5 worm cellular contexts compared by ENCODE assay signal in genomic region chrV:1855087-1855486, ce11.
TF ChIP-seq lines count a peak whose summit lies in the region.

No protein-coding gene starts in this region.

TF ChIP-seq in whole organism, L1 larva, 84 proteins besides CTCF, POLR2A, EP300 and RAD21:
- peak; percentile 88 for TF ChIP-seq blmp-1 (tag; optimal IDR thresholded peaks at IDR 0.05; lab: Kevin White, UChicago)
- no peak for TF ChIP-seq efl-3 (GFP tag; optimal IDR thresholded peaks at IDR 0.05; lab: Kevin White, UChicago)
- TF ChIP-seq lin-35 (GFP tag; optimal IDR thresholded peaks at IDR 0.05; lab: Kevin White, UChicago): peak in 1 of 2 experiments; percentile 7
- TF ChIP-seq vab-15 (tag; optimal IDR thresholded peaks at IDR 0.05; lab: Kevin White, UChicago): no peak

TF ChIP-seq in whole organism, L2 larva, 48 proteins besides CTCF, POLR2A, EP300 and RAD21:
- TF ChIP-seq C34F6.9 (tag; optimal IDR thresholded peaks at IDR 0.05; lab: Kevin White, UChicago) (no peak), nhr-25 (tag; optimal IDR thresholded peaks at IDR 0.05; lab: Kevin White, UChicago) (peak; percentile 23)

TF ChIP-seq in whole organism, L3 larva, 47 proteins besides CTCF, POLR2A, EP300 and RAD21:
- no peak for TF ChIP-seq ztf-11 (tag; optimal IDR thresholded peaks at IDR 0.05; lab: Kevin White, UChicago)
- TF ChIP-seq ceh-9 (tag; optimal IDR thresholded peaks at IDR 0.05; lab: Kevin White, UChicago): no peak
- TF ChIP-seq nhr-28 (tag; optimal IDR thresholded peaks at IDR 0.05; lab: Kevin White, UChicago): no peak
- peak; percentile 52 for TF ChIP-seq nhr-25 (tag; optimal IDR thresholded peaks at IDR 0.05; lab: Kevin White, UChicago)
- no peak for TF ChIP-seq nhr-237 (tag; optimal IDR thresholded peaks at IDR 0.05; lab: Kevin White, UChicago)
- TF ChIP-seq nhr-23 (tag; optimal IDR thresholded peaks at IDR 0.05; lab: Kevin White, UChicago): peak; percentile 90
- TF ChIP-seq lin-39 (tag; optimal IDR thresholded peaks at IDR 0.05; lab: Kevin White, UChicago): peak; percentile 3
- no peak for TF ChIP-seq tbx-2 (tag; optimal IDR thresholded peaks at IDR 0.05; lab: Kevin White, UChicago)
- TF ChIP-seq nhr-11 (tag; optimal IDR thresholded peaks at IDR 0.05; lab: Kevin White, UChicago): no peak
- no peak for TF ChIP-seq lsy-12 (tag; optimal IDR thresholded peaks at IDR 0.05; lab: Kevin White, UChicago)

TF ChIP-seq in whole organism, L4 larva, 104 proteins besides CTCF, POLR2A, EP300 and RAD21:
- TF ChIP-seq nhr-28 (tag; optimal IDR thresholded peaks at IDR 0.05; lab: Kevin White, UChicago) (peak; percentile 13), nhr-11 (tag; optimal IDR thresholded peaks at IDR 0.05; lab: Kevin White, UChicago) (no peak), unc-130 (GFP tag; optimal IDR thresholded peaks at IDR 0.05; lab: Kevin White, UChicago) (no peak), zfp-3 (GFP tag; conservative IDR thresholded peaks at IDR 0.05; lab: Robert Waterston, UW) (no peak), hlh-30 (tag; optimal IDR thresholded peaks at IDR 0.05; lab: Kevin White, UChicago; ENCODE audit: insufficient read depth) (peak; percentile 7), F10B5.3 (tag; optimal IDR thresholded peaks at IDR 0.05; lab: Kevin White, UChicago) (no peak), dve-1 (tag; optimal IDR thresholded peaks at IDR 0.05; lab: Kevin White, UChicago; ENCODE audit: insufficient read depth) (no peak), lin-1 (GFP tag; IDR thresholded peaks at IDR 0.05; lab: Robert Waterston, UW) (no peak), lin-39 (tag; optimal IDR thresholded peaks at IDR 0.05; lab: Kevin White, UChicago) (no peak), F26F4.8 (GFP tag; conservative IDR thresholded peaks at IDR 0.05; lab: Robert Waterston, UW) (no peak), ztf-11 (tag; optimal IDR thresholded peaks at IDR 0.05; lab: Kevin White, UChicago) (no peak), nhr-237 (tag; optimal IDR thresholded peaks at IDR 0.05; lab: Kevin White, UChicago) (no peak), mxl-2 (GFP tag; conservative IDR thresholded peaks at IDR 0.05; lab: Robert Waterston, UW) (no peak), lin-13 (GFP tag; optimal IDR thresholded peaks at IDR 0.05; lab: Kevin White, UChicago) (no peak), D1046.2 (GFP tag; IDR thresholded peaks at IDR 0.05; lab: Robert Waterston, UW) (no peak), ceh-62 (tag; optimal IDR thresholded peaks at IDR 0.05; lab: Kevin White, UChicago) (no peak), ctbp-1 (GFP tag; IDR thresholded peaks at IDR 0.05; lab: Robert Waterston, UW) (no peak), vab-7 (GFP tag; IDR thresholded peaks at IDR 0.05; lab: Robert Waterston, UW) (no peak), daf-12 (tag; optimal IDR thresholded peaks at IDR 0.05; lab: Kevin White, UChicago) (no peak), aha-1 (tag; lab: Kevin White, UChicago) (peak; percentile 39), ztf-7 (tag; optimal IDR thresholded peaks at IDR 0.05; lab: Kevin White, UChicago) (no peak), arid-1 (GFP tag; conservative IDR thresholded peaks at IDR 0.05; lab: Robert Waterston, UW) (no peak), snpc-1.2 (GFP tag; IDR thresholded peaks at IDR 0.05; lab: Robert Waterston, UW) (no peak), unc-62 (GFP tag; optimal IDR thresholded peaks at IDR 0.05 in 1 of 2; lab: Kevin White, UChicago) (peak in 1 of 2 experiments; percentile 60), unc-62 (tag; optimal IDR thresholded peaks at IDR 0.05; lab: Kevin White, UChicago) (no peak), dmd-6 (GFP tag; IDR thresholded peaks at IDR 0.05; lab: Robert Waterston, UW) (no peak), daf-16 (GFP tag; optimal IDR thresholded peaks at IDR 0.05; lab: Kevin White, UChicago) (no peak), daf-16 (tag; optimal IDR thresholded peaks at IDR 0.05; lab: Kevin White, UChicago) (no peak)

TF ChIP-seq in whole organism, young adult, 124 proteins besides CTCF, POLR2A, EP300 and RAD21:
- TF ChIP-seq hmg-1.2 (GFP tag; IDR thresholded peaks at IDR 0.05; lab: Robert Waterston, UW) (peak; percentile 18; the same call in 1 of the 2 replicates), nfya-1 (tag; optimal IDR thresholded peaks at IDR 0.05; lab: Kevin White, UChicago; ENCODE audit: borderline replicate concordance, insufficient read depth) (no peak)
